Fruit fly (Drosophila melanogaster) whole organism, prepupa: Measurements from ENCODE around the gene CG34149.

Experiments
- Blimp-1 ChIP-seq: fragments of 200-800 bp; sonication (Bioruptor generic); optimal IDR thresholded peaks from 3 replicates; lab custom pipeline; 2017; ENCODE audit warnings: missing biosample characterization, missing genetic modification characterization, mild to moderate bottlenecking, moderate library complexity, missing genetic modification reagents
- CG10631 ChIP-seq: fragments of 200-800 bp; sonication (Bioruptor generic); optimal IDR thresholded peaks from 2 replicates; lab custom pipeline; 2016; ENCODE audit warnings: missing biosample characterization, missing genetic modification characterization
- CG10669 ChIP-seq: fragments of 200-800 bp; sonication (Bioruptor generic); optimal IDR thresholded peaks from 3 replicates; lab custom pipeline; 2018; ENCODE audit warnings: missing biosample characterization, mild to moderate bottlenecking, missing genetic modification characterization, moderate library complexity
- CG11294 ChIP-seq: fragments of 200-800 bp; sonication (Bioruptor generic); IDR thresholded peaks from 2 replicates; pipeline ENCODE4 v1.3.6; 2022; ENCODE audit warnings: missing biosample characterization, missing genetic modification characterization
- CG11762 ChIP-seq: fragments of 200-800 bp; sonication (Bioruptor generic); optimal IDR thresholded peaks from 3 replicates; lab custom pipeline; 2016; ENCODE audit warnings: missing biosample characterization, missing genetic modification characterization; ENCODE audit not compliant: insufficient read depth
- CG15336 ChIP-seq: fragments of 200-800 bp; sonication (Bioruptor generic); IDR thresholded peaks from 2 replicates; pipeline ENCODE4 v1.3.6; 2022; ENCODE audit warnings: missing biosample characterization, missing genetic modification characterization
- CG1621 ChIP-seq: fragments of 200-800 bp; sonication (Bioruptor generic); optimal IDR thresholded peaks from 3 replicates; lab custom pipeline; 2018; ENCODE audit warnings: missing biosample characterization, mild to moderate bottlenecking, missing genetic modification characterization
- CG16779 ChIP-seq: fragments of 200-800 bp; sonication (Bioruptor generic); optimal IDR thresholded peaks from 3 replicates; lab custom pipeline; 2017; ENCODE audit warnings: missing biosample characterization, mild to moderate bottlenecking, missing genetic modification characterization
- CG31627 ChIP-seq: fragments of 200-800 bp; sonication (Bioruptor generic); optimal IDR thresholded peaks from 3 replicates; lab custom pipeline; 2016; ENCODE audit warnings: missing biosample characterization, missing genetic modification characterization
- CG32006 ChIP-seq: fragments of 200-800 bp; sonication (Bioruptor generic); optimal IDR thresholded peaks from 3 replicates; lab custom pipeline; 2017; ENCODE audit warnings: missing biosample characterization, mild to moderate bottlenecking, missing genetic modification characterization
- CG4318 ChIP-seq: fragments of 200-800 bp; sonication (Bioruptor generic); optimal IDR thresholded peaks from 3 replicates; lab custom pipeline; 2017; ENCODE audit warnings: missing biosample characterization, mild to moderate bottlenecking, missing genetic modification characterization
- CG6163 ChIP-seq: fragments of 200-800 bp; sonication (Bioruptor generic); IDR thresholded peaks from 3 replicates; pipeline ENCODE4 v1.3.6; 2022; ENCODE audit warnings: missing biosample characterization, missing genetic modification characterization
- CG6792 ChIP-seq: fragments of 200-800 bp; sonication (Bioruptor generic); optimal IDR thresholded peaks from 3 replicates; lab custom pipeline; 2016; ENCODE audit warnings: missing biosample characterization, missing genetic modification characterization
- CG6808 ChIP-seq: fragments of 200-800 bp; sonication (Bioruptor generic); optimal IDR thresholded peaks from 3 replicates; lab custom pipeline; 2017; ENCODE audit warnings: missing biosample characterization, missing genetic modification characterization, mild to moderate bottlenecking, moderate library complexity, missing genetic modification reagents
- CG6854 ChIP-seq: fragments of 200-800 bp; sonication (Bioruptor generic); optimal IDR thresholded peaks from 2 replicates; lab custom pipeline; 2017; ENCODE audit warnings: missing biosample characterization, mild to moderate bottlenecking, missing genetic modification characterization
- CG8319 ChIP-seq: fragments of 200-800 bp; sonication (Bioruptor generic); optimal IDR thresholded peaks from 3 replicates; lab custom pipeline; 2016; ENCODE audit warnings: missing biosample characterization, missing genetic modification characterization
- CG8632 ChIP-seq: fragments of 200-800 bp; sonication (Bioruptor generic); optimal IDR thresholded peaks from 3 replicates; lab custom pipeline; 2016; ENCODE audit warnings: missing biosample characterization, missing genetic modification characterization
- Eip75B ChIP-seq: fragments of 200-800 bp; sonication (Bioruptor generic); optimal IDR thresholded peaks from 3 replicates; lab custom pipeline; 2016; ENCODE audit warnings: missing biosample characterization, missing genetic modification characterization
- Ets96B ChIP-seq: fragments of 200-800 bp; optimal IDR thresholded peaks from 2 replicates; lab custom pipeline; 2019; ENCODE audit warnings: missing biosample characterization, mild to moderate bottlenecking, missing genetic modification characterization, moderate library complexity
- Gug ChIP-seq: fragments of 200-800 bp; sonication (Bioruptor generic); IDR thresholded peaks from 2 replicates; pipeline ENCODE4 v1.3.6; 2022; ENCODE audit warnings: missing biosample characterization, missing genetic modification characterization
- Hr38 ChIP-seq: sonication (Bioruptor generic); optimal IDR thresholded peaks from 2 replicates; lab custom pipeline; 2016; ENCODE audit warnings: missing biosample characterization, missing genetic modification characterization
- Hr39 ChIP-seq: fragments of 200-800 bp; sonication (Bioruptor generic); optimal IDR thresholded peaks from 2 replicates; lab custom pipeline; 2016; ENCODE audit warnings: missing biosample characterization, missing genetic modification characterization
- Hr4 ChIP-seq: fragments of 200-800 bp; sonication (Bioruptor generic); optimal IDR thresholded peaks from 3 replicates; lab custom pipeline; 2016; ENCODE audit warnings: missing biosample characterization, missing genetic modification characterization
- Lpt ChIP-seq: fragments of 200-800 bp; sonication (Bioruptor generic); optimal IDR thresholded peaks from 3 replicates; lab custom pipeline; 2016; ENCODE audit warnings: missing biosample characterization, missing genetic modification characterization
- OdsH ChIP-seq: fragments of 200-800 bp; sonication (Bioruptor generic); optimal IDR thresholded peaks from 3 replicates; lab custom pipeline; 2016; ENCODE audit warnings: missing biosample characterization, missing genetic modification characterization
- Smox ChIP-seq: fragments of 200-800 bp; sonication (Bioruptor generic); optimal IDR thresholded peaks from 3 replicates; lab custom pipeline; 2016; ENCODE audit warnings: missing biosample characterization, missing genetic modification characterization
- Sox102F ChIP-seq: fragments of 200-800 bp; sonication (Bioruptor generic); optimal IDR thresholded peaks from 2 replicates; lab custom pipeline; 2016; ENCODE audit warnings: missing biosample characterization, mild to moderate bottlenecking, missing genetic modification characterization
- Sox14 ChIP-seq: fragments of 200-800 bp; sonication (Bioruptor generic); optimal IDR thresholded peaks from 3 replicates; lab custom pipeline; 2016; ENCODE audit warnings: missing biosample characterization, missing genetic modification characterization
- Sox15 ChIP-seq: fragments of 200-800 bp; sonication (Bioruptor generic); optimal IDR thresholded peaks from 3 replicates; lab custom pipeline; 2016; ENCODE audit warnings: missing biosample characterization, missing genetic modification characterization
- achi ChIP-seq: fragments of 200-800 bp; sonication (Bioruptor generic); optimal IDR thresholded peaks from 3 replicates; lab custom pipeline; 2016; ENCODE audit warnings: missing biosample characterization, missing genetic modification characterization
- acj6 ChIP-seq: fragments of 200-800 bp; sonication (Bioruptor generic); optimal IDR thresholded peaks from 3 replicates; lab custom pipeline; 2016; ENCODE audit warnings: missing biosample characterization, missing genetic modification characterization
- cyc ChIP-seq: fragments of 200-800 bp; sonication (Bioruptor generic); optimal IDR thresholded peaks from 3 replicates; lab custom pipeline; 2016; ENCODE audit warnings: missing biosample characterization, missing genetic modification characterization
- dsx ChIP-seq: fragments of 200-800 bp; optimal IDR thresholded peaks from 3 replicates; lab custom pipeline; 2019; ENCODE audit warnings: missing biosample characterization, mild to moderate bottlenecking, missing genetic modification characterization, moderate library complexity; ENCODE audit not compliant: poor library complexity, severe bottlenecking
- eg ChIP-seq: fragments of 200-800 bp; sonication (Bioruptor generic); IDR thresholded peaks from 3 replicates; pipeline ENCODE4 v1.3.6; 2022; ENCODE audit warnings: missing biosample characterization, missing genetic modification characterization
- esn ChIP-seq: fragments of 200-800 bp; sonication (Bioruptor generic); optimal IDR thresholded peaks from 2 replicates; lab custom pipeline; 2016; ENCODE audit warnings: missing biosample characterization, mild to moderate bottlenecking, missing genetic modification characterization, moderate library complexity
- fd59A ChIP-seq: fragments of 200-800 bp; sonication (Bioruptor generic); optimal IDR thresholded peaks from 2 replicates; lab custom pipeline; 2017; ENCODE audit warnings: missing biosample characterization, mild to moderate bottlenecking, missing genetic modification characterization, missing genetic modification reagents
- fd85E ChIP-seq: fragments of 200-800 bp; sonication (Bioruptor generic); optimal IDR thresholded peaks from 3 replicates; lab custom pipeline; 2016; ENCODE audit warnings: missing biosample characterization, missing genetic modification characterization
- lz ChIP-seq: fragments of 200-800 bp; sonication (Bioruptor generic); optimal IDR thresholded peaks from 3 replicates; lab custom pipeline; 2016; ENCODE audit warnings: missing biosample characterization, missing genetic modification characterization
- net ChIP-seq: fragments of 200-800 bp; sonication (Bioruptor generic); optimal IDR thresholded peaks from 3 replicates; lab custom pipeline; 2016; ENCODE audit warnings: missing biosample characterization, missing genetic modification characterization
- pdm3 ChIP-seq: fragments of 200-800 bp; sonication (Bioruptor generic); optimal IDR thresholded peaks from 3 replicates; lab custom pipeline; 2016; ENCODE audit warnings: missing biosample characterization, missing genetic modification characterization
- salr ChIP-seq, 2 experiments: fragments of 200-800 bp; sonication (Bioruptor generic); optimal IDR thresholded peaks; 3 replicates each; lab custom pipeline; 2016 to 2018; ENCODE audit warnings: missing biosample characterization in 2 of 2, missing genetic modification characterization in 2 of 2, mild to moderate bottlenecking in 1 of 2
- ss ChIP-seq, 2 experiments: fragments of 200-800 bp; sonication (Bioruptor generic); optimal IDR thresholded peaks; 2 replicates in 1 of 2; 3 replicates in 1 of 2; lab custom pipeline; 2017 to 2018; ENCODE audit warnings: mild to moderate bottlenecking in 2 of 2, missing biosample characterization in 2 of 2, missing genetic modification characterization in 2 of 2, moderate library complexity in 1 of 2
- svp ChIP-seq: fragments of 200-800 bp; sonication (Bioruptor generic); peaks from one replicate; lab custom pipeline; 2016; ENCODE audit warnings: missing biosample characterization, missing genetic modification characterization
- vri ChIP-seq: fragments of 200-800 bp; sonication (Bioruptor generic); optimal IDR thresholded peaks from 3 replicates; lab custom pipeline; 2016; ENCODE audit warnings: missing biosample characterization, mild to moderate bottlenecking, missing genetic modification characterization

Gene CG34149

dm6 chr3R:22367126-22368076, 12.5 kb upstream of the CG34149 start, which contains the start of the genes Polr3F and PyK (continued):
- peak; percentile 47 for TF ChIP-seq Sox14 (GFP tag; lab: Kevin White, UChicago)
- no peak for TF ChIP-seq CG6854 (GFP tag; lab: Kevin White, UChicago)
- TF ChIP-seq svp (GFP tag; lab: Kevin White, UChicago) = peak; percentile 57
- TF ChIP-seq dsx = peak; percentile 16
- TF ChIP-seq achi = peak; percentile 12
- no peak for TF ChIP-seq fd85E (GFP tag; lab: Kevin White, UChicago)
- TF ChIP-seq esn = peak; percentile 46
- TF ChIP-seq CG6792 = no peak
- peak; percentile 49 for TF ChIP-seq Hr4 (GFP tag; lab: Kevin White, UChicago)
- peak; percentile 45 for TF ChIP-seq Smox (GFP tag; lab: Kevin White, UChicago)
- peak; percentile 1 for TF ChIP-seq acj6 (GFP tag; lab: Kevin White, UChicago)
- TF ChIP-seq Gug = no peak
- TF ChIP-seq Hr38 (GFP tag; lab: Kevin White, UChicago) = no peak
- TF ChIP-seq Ets96B (tag; lab: Kevin White, UChicago) = peak; percentile 51
- TF ChIP-seq CG10669 (GFP tag; lab: Kevin White, UChicago) = peak; percentile 47
- TF ChIP-seq Eip75B (GFP tag; lab: Kevin White, UChicago) = peak; percentile 16
- TF ChIP-seq Hr39 (GFP tag; lab: Kevin White, UChicago) = peak; percentile 20
- TF ChIP-seq CG31627 (GFP tag; lab: Kevin White, UChicago) = peak; percentile 1
- TF ChIP-seq OdsH = peak; percentile 45
- no peak for TF ChIP-seq CG8632 (GFP tag; lab: Kevin White, UChicago)
- TF ChIP-seq Sox102F (GFP tag; lab: Kevin White, UChicago) = no peak
- TF ChIP-seq CG32006 (GFP tag; lab: Kevin White, UChicago) = peak; percentile 55
- peak; percentile 67; the same call in 2 of the 3 replicates for TF ChIP-seq CG6163 (GFP tag; lab: Robert Waterston, UW)
- no peak for TF ChIP-seq CG8319 (GFP tag; lab: Kevin White, UChicago)
- TF ChIP-seq CG16779 = no peak
- TF ChIP-seq cyc (GFP tag; lab: Kevin White, UChicago) = peak; percentile 26
- TF ChIP-seq CG11294 (GFP tag; lab: Robert Waterston, UW) = no peak
- peak; percentile 59 for TF ChIP-seq CG6808 (GFP tag; lab: Kevin White, UChicago)
- no peak for TF ChIP-seq Blimp-1 (GFP tag; lab: Kevin White, UChicago)
- peak; percentile 52 for TF ChIP-seq CG1621 (tag; lab: Kevin White, UChicago)
- TF ChIP-seq CG4318 (GFP tag; lab: Kevin White, UChicago) = no peak
- TF ChIP-seq ss (GFP tag; optimal IDR thresholded peaks at IDR 0.05; lab: Kevin White, UChicago) = peak in 1 of 2 experiments; percentile 32
- no peak for TF ChIP-seq Sox15 (GFP tag; lab: Kevin White, UChicago)
- no peak for TF ChIP-seq Lpt
- peak; percentile 72 for TF ChIP-seq eg (GFP tag; lab: Robert Waterston, UW)
- TF ChIP-seq, all 60 proteins: peak for 32

- TF ChIP-seq Hr39 (GFP tag; lab: Kevin White, UChicago) (peak; percentile 32), CG10631 (GFP tag; lab: Kevin White, UChicago) (no peak), CG6163 (GFP tag; lab: Robert Waterston, UW) (peak; percentile 30; the same call in 2 of the 3 replicates), CG8632 (GFP tag; lab: Kevin White, UChicago) (no peak), CG31627 (GFP tag; lab: Kevin White, UChicago) (no peak), esn (no peak), Eip75B (GFP tag; lab: Kevin White, UChicago) (no peak), CG4318 (GFP tag; lab: Kevin White, UChicago) (no peak), CG6808 (GFP tag; lab: Kevin White, UChicago) (no peak), CG6792 (no peak), fd85E (GFP tag; lab: Kevin White, UChicago) (no peak), Ets96B (tag; lab: Kevin White, UChicago) (no peak), pdm3 (no peak), lz (GFP tag; lab: Kevin White, UChicago) (no peak), CG6854 (GFP tag; lab: Kevin White, UChicago) (no peak), CG15336 (GFP tag; lab: Robert Waterston, UW) (peak; percentile 33; the same call in 1 of the 2 replicates), CG11762 (GFP tag; lab: Kevin White, UChicago) (peak; percentile 1), dsx (no peak), salr (GFP tag; optimal IDR thresholded peaks at IDR 0.05; lab: Kevin White, UChicago) (no peak), cyc (GFP tag; lab: Kevin White, UChicago) (no peak), net (GFP tag; lab: Kevin White, UChicago) (no peak), Gug (no peak), svp (GFP tag; lab: Kevin White, UChicago) (peak; percentile 83), vri (GFP tag; lab: Kevin White, UChicago) (peak; percentile 83), eg (GFP tag; lab: Robert Waterston, UW) (peak; percentile 7; the same call in 2 of the 3 replicates), CG10669 (GFP tag; lab: Kevin White, UChicago) (no peak), fd59A (GFP tag; lab: Kevin White, UChicago) (no peak)
Measured at dm6 chr3R:22368077-22368776, 11.7 kb upstream of the CG34149 start.
